Worm (Caenorhabditis elegans): ENCODE measurements around the gene C55A6.3.
A peak's percentile ranks its signal among the peaks of the same experiment; 100 is the strongest.
"Not testable (repeated sequence)": the region's sequence is repeated elsewhere in the genome, so short reads cannot be mapped to it uniquely, and the experiment has no call there.

Gene C55A6.3

DNA sequence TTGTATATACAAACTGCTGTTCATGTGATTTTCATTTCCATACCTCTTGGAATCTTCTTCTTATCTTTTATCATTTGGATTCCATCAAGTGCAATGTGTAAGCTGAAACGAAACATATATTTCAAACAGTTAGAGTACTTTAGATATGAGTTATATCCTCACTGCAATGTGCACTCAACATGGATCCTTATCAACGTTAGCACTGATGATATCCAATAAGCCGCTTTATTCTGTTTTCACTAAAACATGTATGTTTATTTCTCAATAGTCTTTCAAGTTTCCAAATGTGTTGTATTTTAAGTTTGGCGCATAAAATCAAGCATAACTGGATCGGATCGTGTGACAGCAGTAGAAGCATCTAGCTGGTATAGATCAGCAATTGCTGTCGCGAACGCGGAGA is 26.7 kb downstream of the C55A6.3 start, which contains the start of gene T11F9.10:
TSS of gene T11F9.10 (plus strand) at position 301 of the 400 bp plus-strand sequence.
- TF ChIP-seq lin-29 (GFP tag; IDR thresholded peaks at IDR 0.05) (no peak), daf-19 (GFP tag; conservative IDR thresholded peaks at IDR 0.05) (no peak), lin-1 (GFP tag; IDR thresholded peaks at IDR 0.05) (no peak)

DNA sequence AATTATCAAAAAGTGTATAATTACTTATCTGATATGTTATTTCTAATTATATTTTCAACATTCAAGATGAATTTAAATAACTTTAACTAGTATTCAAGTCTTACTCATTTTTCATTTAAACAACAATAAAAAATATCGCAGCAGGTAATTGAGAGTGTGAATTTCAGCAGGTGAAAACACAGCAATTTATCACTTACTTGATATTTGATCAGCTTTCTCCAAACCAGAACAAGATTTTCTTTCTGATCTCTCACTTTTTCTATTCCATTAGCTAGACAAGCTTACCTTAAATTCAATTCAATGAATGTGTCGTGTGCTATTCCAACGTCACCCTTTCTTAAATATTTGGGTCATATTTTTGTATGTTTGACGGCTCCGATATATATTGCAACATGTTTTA is 27.8 kb downstream of the C55A6.3 start, which contains the start of gene srh-1:
TSS of gene srh-1 (plus strand) at position 301 of the 400 bp plus-strand sequence.
- TF ChIP-seq ama-1 (optimal IDR thresholded peaks at IDR 0.05) (no peak), hmg-1.1 (GFP tag; IDR thresholded peaks at IDR 0.05) (no peak), Y5F2A.4 (GFP tag; optimal IDR thresholded peaks at IDR 0.05) (no peak), nhr-25 (tag; optimal IDR thresholded peaks at IDR 0.05; ENCODE audit: borderline replicate concordance, insufficient read depth) (no peak), saeg-2 (GFP tag; IDR thresholded peaks at IDR 0.05) (no peak), mep-1 (tag; optimal IDR thresholded peaks at IDR 0.05) (no peak), ctbp-1 (GFP tag; IDR thresholded peaks at IDR 0.05) (no peak), jun-1 (tag; optimal IDR thresholded peaks at IDR 0.05) (no peak), lin-38 (GFP tag; IDR thresholded peaks at IDR 0.05) (no peak), lin-13 (GFP tag; optimal IDR thresholded peaks at IDR 0.05) (no peak), spr-1 (tag; optimal IDR thresholded peaks at IDR 0.05) (no peak), fos-1 (tag; optimal IDR thresholded peaks at IDR 0.05) (no peak), snpc-4 (tag; optimal IDR thresholded peaks at IDR 0.05) (no peak)

DNA sequence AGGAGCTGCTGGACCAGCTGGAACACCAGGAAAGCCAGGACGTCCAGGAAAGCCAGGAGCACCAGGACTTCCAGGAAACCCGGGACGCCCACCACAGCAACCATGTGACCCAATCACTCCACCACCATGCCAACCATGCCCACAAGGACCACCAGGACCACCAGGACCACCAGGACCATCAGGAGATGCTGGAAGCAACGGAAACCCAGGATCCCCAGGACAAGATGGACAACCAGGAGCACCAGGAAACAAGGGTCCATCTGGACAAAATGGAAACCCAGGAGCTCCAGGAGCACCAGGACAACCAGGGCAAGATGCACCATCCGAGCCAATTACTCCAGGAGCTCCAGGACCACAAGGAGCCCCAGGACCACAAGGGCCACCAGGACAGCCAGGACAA is 28.9 kb downstream of the C55A6.3 start:
- TF ChIP-seq set-16 (GFP tag; IDR thresholded peaks at IDR 0.05): peak; percentile 87
- no peak for TF ChIP-seq daf-19 (GFP tag; conservative IDR thresholded peaks at IDR 0.05)

DNA sequence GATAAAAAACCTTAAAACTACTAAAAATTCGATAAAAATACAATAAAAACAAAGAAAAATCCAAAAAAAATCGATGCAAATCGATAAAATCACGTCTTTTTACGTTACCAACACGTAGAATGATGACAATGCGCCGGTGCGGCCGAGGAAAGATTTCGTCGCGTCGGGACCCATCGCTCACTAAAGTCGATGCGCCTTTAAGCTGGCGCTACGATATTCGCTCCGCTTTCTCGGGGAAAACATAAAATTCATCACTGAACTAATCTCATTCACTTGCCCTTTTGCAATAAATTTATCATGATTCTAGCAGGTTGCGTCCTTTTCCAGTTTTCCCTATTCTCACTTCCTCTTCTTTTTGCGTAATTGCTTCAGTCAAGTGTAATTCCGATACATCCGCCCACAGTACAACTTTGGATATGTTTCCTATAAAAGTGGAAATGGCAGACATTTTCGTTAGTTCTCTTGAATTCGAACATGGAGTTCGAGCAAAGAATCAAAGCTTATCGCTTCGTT is 29.7 kb downstream of the C55A6.3 start, which contains the start of gene col-157:
TSS of gene col-157 (plus strand) at position 463 of the 513 bp plus-strand sequence.
- TF ChIP-seq ceh-44 (GFP tag; IDR thresholded peaks at IDR 0.05); lin-15B (tag; optimal IDR thresholded peaks at IDR 0.05); fkh-10 (GFP tag; optimal IDR thresholded peaks at IDR 0.05): not testable (repeated sequence)

DNA sequence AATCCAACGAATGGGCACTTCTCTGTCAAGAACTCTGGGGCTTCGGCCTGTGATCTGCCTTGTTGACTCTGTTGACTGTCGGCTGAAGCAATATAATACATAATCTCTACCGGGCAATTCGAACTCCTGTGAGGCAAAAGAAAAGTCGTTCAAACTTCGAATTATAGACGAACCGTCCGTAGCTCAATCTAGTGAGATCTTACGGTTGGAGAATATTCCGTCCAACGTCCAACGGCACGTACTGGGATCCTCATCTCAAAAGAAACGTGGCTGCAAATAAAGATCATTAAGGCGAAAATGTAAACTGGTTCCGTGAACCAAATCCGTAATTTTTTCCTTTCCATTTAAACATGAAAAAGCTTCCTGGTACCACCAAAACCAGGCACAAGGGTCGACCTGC is 32.6 kb downstream of the C55A6.3 start, which contains the start of gene T11F9.14:
TSS of gene T11F9.14 (minus strand) at position 101 of the 400 bp plus-strand sequence.
- not testable (repeated sequence) for TF ChIP-seq ceh-44 (GFP tag; IDR thresholded peaks at IDR 0.05); D1046.2 (GFP tag; IDR thresholded peaks at IDR 0.05); lin-39 (tag; optimal IDR thresholded peaks at IDR 0.05)

DNA sequence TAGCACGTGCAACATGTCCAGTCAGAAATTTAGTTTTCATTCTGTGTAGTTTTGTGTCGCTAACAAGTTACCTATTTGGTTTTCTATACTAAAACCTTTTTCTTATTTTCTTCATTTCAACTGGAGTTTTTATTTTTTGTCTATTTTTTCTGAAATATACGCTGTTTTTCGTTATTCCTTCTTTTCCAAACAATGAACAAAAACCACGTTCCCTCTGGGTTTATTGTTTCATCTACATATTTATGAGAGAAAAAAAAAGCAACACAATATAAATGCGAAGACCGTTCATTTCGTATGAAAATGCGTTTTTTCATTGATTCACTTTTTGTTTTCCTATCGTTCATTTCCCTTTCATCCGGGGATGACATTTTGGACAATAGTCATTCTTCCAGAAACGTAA is 33.9 kb downstream of the C55A6.3 start, which contains the start of gene T11F9.22:
TSS of gene T11F9.22 (plus strand) at position 301 of the 400 bp plus-strand sequence.
- TF ChIP-seq nhr-25 (tag; optimal IDR thresholded peaks at IDR 0.05; ENCODE audit: borderline replicate concordance, insufficient read depth) (no peak), daf-19 (GFP tag; conservative IDR thresholded peaks at IDR 0.05) (no peak), fkh-10 (GFP tag; optimal IDR thresholded peaks at IDR 0.05) (no peak), T20F7.1 (GFP tag; optimal IDR thresholded peaks at IDR 0.05) (no peak), cey-2 (tag; optimal IDR thresholded peaks at IDR 0.05; ENCODE audit: borderline replicate concordance, insufficient read depth) (no peak), daf-16 (GFP tag; optimal IDR thresholded peaks at IDR 0.05) (no peak), daf-16 (tag; optimal IDR thresholded peaks at IDR 0.05) (no peak), pqm-1 (tag; optimal IDR thresholded peaks at IDR 0.05) (no peak), lin-13 (GFP tag; optimal IDR thresholded peaks at IDR 0.05) (no peak), Y105C5A.15 (GFP tag; IDR thresholded peaks at IDR 0.05) (no peak), nhr-77 (tag; optimal IDR thresholded peaks at IDR 0.05) (no peak), ceh-32 (tag; optimal IDR thresholded peaks at IDR 0.05; ENCODE audit: poor library complexity) (no peak), arid-1 (GFP tag; conservative IDR thresholded peaks at IDR 0.05) (no peak), vab-7 (GFP tag; IDR thresholded peaks at IDR 0.05) (no peak)
